Fruit fly (Drosophila melanogaster) Kc167 (cell line): ENCODE data around the gene cd.

Experiments
- Sin3A ChIP-seq: fragments of >200 bp; optimal IDR thresholded peaks from 2 replicates; lab custom pipeline; 2018; ENCODE audit warnings: missing external identifiers
- insv ChIP-seq: fragments of >200 bp; optimal IDR thresholded peaks from 3 replicates; lab custom pipeline; 2018; ENCODE audit warnings: missing external identifiers
- psq ChIP-seq: fragments of >200 bp; optimal IDR thresholded peaks from 2 replicates; lab custom pipeline; 2017; ENCODE audit warnings: missing external identifiers

dm6 chr3R:22669121-22669520, 25.6 kb upstream of the cd start:
- TF ChIP-seq insv (lab: Kevin White, UChicago) = no peak
- TF ChIP-seq psq (lab: Kevin White, UChicago) = no peak
- TF ChIP-seq Sin3A (lab: Kevin White, UChicago) = no peak
